Fruit fly (Drosophila melanogaster) whole organism, pupa: ENCODE results near the gene beat-Ib.
A peak's percentile ranks its signal among the peaks of the same experiment; 100 is the strongest.

Source experiments
- CG10348 ChIP-seq: fragments of 200-800 bp; sonication (Bioruptor generic); IDR thresholded peaks from 2 replicates; pipeline ENCODE4 v1.3.6; 2022; ENCODE audit warnings: missing biosample characterization, missing genetic modification characterization
- CG12605 ChIP-seq: fragments of 200-800 bp; sonication (Bioruptor generic); IDR thresholded peaks from 2 replicates; pipeline ENCODE4 v1.3.6; 2022; ENCODE audit warnings: missing biosample characterization, missing genetic modification characterization
- CG13204 ChIP-seq: fragments of 200-800 bp; sonication (Bioruptor generic); optimal IDR thresholded peaks from 2 replicates; lab custom pipeline; 2018; ENCODE audit warnings: missing biosample characterization, mild to moderate bottlenecking, missing genetic modification characterization, moderate library complexity
- CG14655 ChIP-seq: fragments of 200-800 bp; sonication (Bioruptor generic); optimal IDR thresholded peaks from 3 replicates; lab custom pipeline; 2017; ENCODE audit warnings: mild to moderate bottlenecking, missing biosample characterization, missing genetic modification reagents, missing genetic modification characterization
- CG15710 ChIP-seq: fragments of 200-800 bp; sonication (Bioruptor generic); optimal IDR thresholded peaks from 2 replicates; lab custom pipeline; 2018; ENCODE audit warnings: missing biosample characterization, mild to moderate bottlenecking, missing genetic modification characterization, moderate library complexity
- CG17806 ChIP-seq: fragments of 200-800 bp; sonication (Bioruptor generic); optimal IDR thresholded peaks from 2 replicates; lab custom pipeline; 2018; ENCODE audit warnings: missing biosample characterization, mild to moderate bottlenecking, missing genetic modification characterization, moderate library complexity
- CG32121 ChIP-seq: fragments of 200-800 bp; sonication (Bioruptor generic); IDR thresholded peaks from 2 replicates; pipeline ENCODE4 v1.3.6; 2022; ENCODE audit warnings: missing biosample characterization, missing genetic modification characterization
- CG34367 ChIP-seq: fragments of 200-800 bp; sonication (Bioruptor generic); optimal IDR thresholded peaks from 2 replicates; lab custom pipeline; 2018; ENCODE audit warnings: missing biosample characterization, mild to moderate bottlenecking, missing genetic modification characterization
- CG4496 ChIP-seq: fragments of 200-800 bp; sonication (Bioruptor generic); IDR thresholded peaks from 3 replicates; pipeline ENCODE4 v1.3.6; 2022; ENCODE audit warnings: missing biosample characterization, missing genetic modification characterization
- CG8159 ChIP-seq: fragments of 200-800 bp; sonication (Bioruptor generic); optimal IDR thresholded peaks from 3 replicates; lab custom pipeline; 2018; ENCODE audit warnings: missing biosample characterization, mild to moderate bottlenecking, missing genetic modification characterization, moderate library complexity
- CG8301 ChIP-seq: fragments of 200-800 bp; sonication (Bioruptor generic); optimal IDR thresholded peaks from 2 replicates; lab custom pipeline; 2018; ENCODE audit warnings: missing biosample characterization, mild to moderate bottlenecking, missing genetic modification characterization
- CG9948 ChIP-seq: fragments of 200-800 bp; sonication (Bioruptor generic); optimal IDR thresholded peaks from 2 replicates; lab custom pipeline; 2018; ENCODE audit warnings: missing biosample characterization, mild to moderate bottlenecking, missing genetic modification characterization, moderate library complexity
- D1 ChIP-seq: fragments of 200-800 bp; sonication (Bioruptor generic); optimal IDR thresholded peaks from 2 replicates; lab custom pipeline; 2018; ENCODE audit warnings: missing biosample characterization, mild to moderate bottlenecking, missing genetic modification characterization, moderate library complexity
- EcR ChIP-seq: fragments of 200-800 bp; sonication (Bioruptor generic); optimal IDR thresholded peaks from 3 replicates; lab custom pipeline; 2019; ENCODE audit warnings: missing biosample characterization, missing genetic modification characterization, mild to moderate bottlenecking, moderate library complexity, missing genetic modification reagents
- Ets98B ChIP-seq: fragments of 200-800 bp; sonication (Bioruptor generic); IDR thresholded peaks from 2 replicates; pipeline ENCODE4 v1.3.6; 2022; ENCODE audit warnings: missing biosample characterization, missing genetic modification characterization
- Pif1A ChIP-seq: fragments of 200-800 bp; sonication (Bioruptor generic); optimal IDR thresholded peaks from 3 replicates; lab custom pipeline; 2016; ENCODE audit warnings: missing biosample characterization, missing genetic modification characterization
- Pif1B ChIP-seq: fragments of 200-800 bp; sonication (Bioruptor generic); optimal IDR thresholded peaks from 3 replicates; lab custom pipeline; 2016; ENCODE audit warnings: missing biosample characterization, missing genetic modification characterization
- Snoo ChIP-seq: fragments of 200-800 bp; sonication (Bioruptor generic); optimal IDR thresholded peaks from 3 replicates; lab custom pipeline; 2017; ENCODE audit warnings: missing biosample characterization, mild to moderate bottlenecking, missing genetic modification characterization, inconsistent platforms
- fd96Ca ChIP-seq: fragments of 200-800 bp; sonication (Bioruptor generic); IDR thresholded peaks from 3 replicates; pipeline ENCODE4 v1.3.6; 2022; ENCODE audit warnings: missing biosample characterization, missing genetic modification characterization
- gl ChIP-seq: fragments of 200-800 bp; sonication (Bioruptor generic); optimal IDR thresholded peaks from 2 replicates; lab custom pipeline; 2018; ENCODE audit warnings: missing biosample characterization, mild to moderate bottlenecking, missing genetic modification characterization
- rn ChIP-seq: fragments of 200-800 bp; sonication (Bioruptor generic); IDR thresholded peaks from 2 replicates; pipeline ENCODE4 v1.3.6; 2022; ENCODE audit warnings: missing biosample characterization, missing genetic modification characterization

beat-Ib gene

dm6 chr2L:15909826-15910225 lies 52.4 kb downstream of the beat-Ib start:
- no peak for TF ChIP-seq D1
- peak; percentile 83 for TF ChIP-seq EcR
- TF ChIP-seq Ets98B (GFP tag; lab: Robert Waterston, UW): no peak
- TF ChIP-seq CG9948: no peak
- TF ChIP-seq CG8301 (tag; lab: Kevin White, UChicago): no peak
- TF ChIP-seq Pif1A (GFP tag; lab: Kevin White, UChicago): no peak
- TF ChIP-seq CG13204 (GFP tag; lab: Kevin White, UChicago): no peak

- TF ChIP-seq CG4496 (no peak), CG13204 (GFP tag; lab: Kevin White, UChicago) (no peak), fd96Ca (GFP tag; lab: Robert Waterston, UW) (no peak), EcR (no peak), CG9948 (peak; percentile 84), Snoo (tag; lab: Kevin White, UChicago) (no peak), gl (no peak), Pif1A (GFP tag; lab: Kevin White, UChicago) (peak; percentile 60), CG8159 (peak; percentile 84), CG10348 (GFP tag; lab: Robert Waterston, UW) (no peak), CG15710 (peak; percentile 83), CG14655 (no peak), CG17806 (tag; lab: Kevin White, UChicago) (peak; percentile 73), CG32121 (GFP tag; lab: Robert Waterston, UW) (no peak), CG34367 (tag; lab: Kevin White, UChicago) (peak; percentile 61), CG12605 (GFP tag; lab: Robert Waterston, UW) (no peak), D1 (peak; percentile 34), rn (GFP tag; lab: Robert Waterston, UW) (no peak), Pif1B (GFP tag; lab: Kevin White, UChicago) (no peak), CG8301 (tag; lab: Kevin White, UChicago) (no peak), Ets98B (GFP tag; lab: Robert Waterston, UW) (no peak)
Measured at dm6 chr2L:15909277-15909674, 53.0 kb downstream of the beat-Ib start.

dm6 chr2L:15908496-15909276 lies 53.5 kb downstream of the beat-Ib start:
- TF ChIP-seq fd96Ca (GFP tag; lab: Robert Waterston, UW) (no peak), EcR (peak; percentile 98), CG10348 (GFP tag; lab: Robert Waterston, UW) (no peak), Snoo (tag; lab: Kevin White, UChicago) (no peak), Pif1A (GFP tag; lab: Kevin White, UChicago) (no peak)
- TF ChIP-seq, all 21 proteins: peak for 1

dm6 chr2L:15908086-15908485 lies 54.1 kb downstream of the beat-Ib start:
- no peak for TF ChIP-seq CG12605 (GFP tag; lab: Robert Waterston, UW)
- TF ChIP-seq EcR: peak; percentile 65
- peak; percentile 63 for TF ChIP-seq CG13204 (GFP tag; lab: Kevin White, UChicago)
- TF ChIP-seq, all 21 proteins: peak for 2

dm6 chr2L:15907358-15907757 lies 54.9 kb downstream of the beat-Ib start:
- no peak for TF ChIP-seq CG10348 (GFP tag; lab: Robert Waterston, UW)
- peak; percentile 17 for TF ChIP-seq EcR

- TF ChIP-seq CG14655 (no peak), Pif1B (GFP tag; lab: Kevin White, UChicago) (no peak), EcR (no peak), CG32121 (GFP tag; lab: Robert Waterston, UW) (no peak), CG13204 (GFP tag; lab: Kevin White, UChicago) (no peak), CG10348 (GFP tag; lab: Robert Waterston, UW) (no peak), Snoo (tag; lab: Kevin White, UChicago) (no peak), CG12605 (GFP tag; lab: Robert Waterston, UW) (no peak), CG4496 (no peak), CG17806 (tag; lab: Kevin White, UChicago) (no peak), CG8159 (no peak), Ets98B (GFP tag; lab: Robert Waterston, UW) (no peak), D1 (no peak)
Measured at dm6 chr2L:15903725-15904124, 58.5 kb downstream of the beat-Ib start.

- TF ChIP-seq D1 (no peak), CG15710 (no peak), CG8301 (tag; lab: Kevin White, UChicago) (no peak), EcR (no peak), gl (no peak), CG12605 (GFP tag; lab: Robert Waterston, UW) (no peak), Pif1B (GFP tag; lab: Kevin White, UChicago) (no peak), Pif1A (GFP tag; lab: Kevin White, UChicago) (no peak), CG13204 (GFP tag; lab: Kevin White, UChicago) (no peak)
Measured at dm6 chr2L:15902310-15902709, 59.9 kb downstream of the beat-Ib start, which contains the start of gene CG31821. CG31821 (minus strand) TSS chr2L:15902410.
